Fruit fly (Drosophila melanogaster) whole organism: ENCODE measurements around the gene r-cup.

Source experiments
- CG8478 ChIP-seq: fragments of >200 bp; optimal IDR thresholded peaks from 2 replicates; lab custom pipeline; 2018; ENCODE audit warnings: inconsistent platforms
- Dll ChIP-seq: fragments of >200 bp; optimal IDR thresholded peaks from 2 replicates; lab custom pipeline; 2017
- EcR ChIP-seq, 2 experiments: fragments of >200 bp; optimal IDR thresholded peaks; 2 replicates each; lab custom pipeline; 2017; ENCODE audit warnings: missing biosample characterization in 2 of 2, missing genetic modification characterization in 2 of 2, missing genetic modification reagents in 2 of 2
- pan ChIP-seq: fragments of >200 bp; optimal IDR thresholded peaks from 2 replicates; lab custom pipeline; 2017
- psq ChIP-seq: fragments of >200 bp; optimal IDR thresholded peaks from 2 replicates; lab custom pipeline; 2017
- usp ChIP-seq: fragments of >200 bp; optimal IDR thresholded peaks from 2 replicates; lab custom pipeline; 2017; ENCODE audit warnings: missing biosample characterization, missing genetic modification characterization, mixed read lengths

DNA sequence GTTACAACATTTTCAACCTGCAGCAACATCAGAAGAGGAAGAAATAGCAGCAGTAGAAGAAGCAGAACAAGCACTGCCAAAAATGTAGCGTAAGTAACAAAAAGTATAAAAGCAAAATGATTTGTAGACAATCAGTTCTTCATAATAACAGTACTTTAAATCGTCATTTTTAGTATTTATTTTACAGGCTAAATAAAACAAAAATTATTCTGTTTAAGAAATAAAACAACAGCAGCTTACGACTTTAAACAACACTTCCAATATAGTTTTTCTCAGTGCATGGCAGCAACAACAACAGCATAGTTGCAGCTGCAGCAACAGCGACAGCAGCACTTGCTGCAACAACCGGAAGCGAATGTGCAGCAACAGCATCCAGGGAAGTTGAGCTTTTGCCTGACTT is 15.1 kb downstream of the r-cup start:
- TF ChIP-seq CG8478 (lab: Kevin White, UChicago) (no peak), Dll (no peak), EcR (GFP tag; optimal IDR thresholded peaks at IDR 0.05; lab: Kevin White, UChicago) (no peak), usp (GFP tag; lab: Kevin White, UChicago) (no peak), psq (no peak), pan (lab: Kevin White, UChicago) (no peak)
